Fruit fly (Drosophila melanogaster) whole organism, prepupa: ENCODE data around the gene bor.

Source experiments
- CG11294 ChIP-seq: fragments of 200-800 bp; sonication (Bioruptor generic); IDR thresholded peaks from 2 replicates; pipeline ENCODE4 v1.3.6; 2022; ENCODE audit warnings: missing biosample characterization, missing genetic modification characterization
- CG15336 ChIP-seq: fragments of 200-800 bp; sonication (Bioruptor generic); IDR thresholded peaks from 2 replicates; pipeline ENCODE4 v1.3.6; 2022; ENCODE audit warnings: missing biosample characterization, missing genetic modification characterization
- CG16779 ChIP-seq: fragments of 200-800 bp; sonication (Bioruptor generic); optimal IDR thresholded peaks from 3 replicates; lab custom pipeline; 2017; ENCODE audit warnings: missing biosample characterization, mild to moderate bottlenecking, missing genetic modification characterization
- CG3032 ChIP-seq: fragments of 200-800 bp; optimal IDR thresholded peaks from 2 replicates; lab custom pipeline; 2019; ENCODE audit warnings: missing biosample characterization, mild to moderate bottlenecking, missing genetic modification characterization, moderate library complexity
- CG32006 ChIP-seq: fragments of 200-800 bp; sonication (Bioruptor generic); optimal IDR thresholded peaks from 3 replicates; lab custom pipeline; 2017; ENCODE audit warnings: missing biosample characterization, mild to moderate bottlenecking, missing genetic modification characterization
- CG4318 ChIP-seq: fragments of 200-800 bp; sonication (Bioruptor generic); optimal IDR thresholded peaks from 3 replicates; lab custom pipeline; 2017; ENCODE audit warnings: missing biosample characterization, mild to moderate bottlenecking, missing genetic modification characterization
- CG6163 ChIP-seq: fragments of 200-800 bp; sonication (Bioruptor generic); IDR thresholded peaks from 3 replicates; pipeline ENCODE4 v1.3.6; 2022; ENCODE audit warnings: missing biosample characterization, missing genetic modification characterization
- CG6276 ChIP-seq: fragments of 200-800 bp; sonication (Bioruptor generic); optimal IDR thresholded peaks from 2 replicates; lab custom pipeline; 2017; ENCODE audit warnings: missing biosample characterization, mild to moderate bottlenecking, missing genetic modification characterization
- CG6808 ChIP-seq: fragments of 200-800 bp; sonication (Bioruptor generic); optimal IDR thresholded peaks from 3 replicates; lab custom pipeline; 2017; ENCODE audit warnings: missing biosample characterization, missing genetic modification characterization, mild to moderate bottlenecking, moderate library complexity, missing genetic modification reagents
- CG6854 ChIP-seq: fragments of 200-800 bp; sonication (Bioruptor generic); optimal IDR thresholded peaks from 2 replicates; lab custom pipeline; 2017; ENCODE audit warnings: missing biosample characterization, mild to moderate bottlenecking, missing genetic modification characterization
- CG8119 ChIP-seq: fragments of 200-800 bp; sonication (Bioruptor generic); IDR thresholded peaks from 3 replicates; pipeline ENCODE4 v1.3.6; 2022; ENCODE audit warnings: missing biosample characterization, missing genetic modification characterization
- CG9139 ChIP-seq: fragments of 200-800 bp; sonication (Bioruptor generic); optimal IDR thresholded peaks from 3 replicates; lab custom pipeline; 2017; ENCODE audit warnings: missing biosample characterization, mild to moderate bottlenecking, missing genetic modification characterization
- Eip75B ChIP-seq: fragments of 200-800 bp; sonication (Bioruptor generic); optimal IDR thresholded peaks from 3 replicates; lab custom pipeline; 2016; ENCODE audit warnings: missing biosample characterization, missing genetic modification characterization
- Eip78C ChIP-seq: fragments of 200-800 bp; sonication (Bioruptor generic); peaks from one replicate; lab custom pipeline; 2016; ENCODE audit warnings: missing biosample characterization, missing genetic modification characterization
- Eip93F ChIP-seq: fragments of 200-800 bp; sonication (Bioruptor generic); optimal IDR thresholded peaks from 2 replicates; lab custom pipeline; 2016; ENCODE audit warnings: missing biosample characterization, mild to moderate bottlenecking, missing genetic modification characterization
- Ets21C ChIP-seq: fragments of 200-800 bp; sonication (Bioruptor generic); optimal IDR thresholded peaks from 3 replicates; lab custom pipeline; 2016; ENCODE audit warnings: missing biosample characterization, missing genetic modification characterization
- Ets96B ChIP-seq: fragments of 200-800 bp; optimal IDR thresholded peaks from 2 replicates; lab custom pipeline; 2019; ENCODE audit warnings: missing biosample characterization, mild to moderate bottlenecking, missing genetic modification characterization, moderate library complexity
- Hr4 ChIP-seq: fragments of 200-800 bp; sonication (Bioruptor generic); optimal IDR thresholded peaks from 3 replicates; lab custom pipeline; 2016; ENCODE audit warnings: missing biosample characterization, missing genetic modification characterization
- Lpt ChIP-seq: fragments of 200-800 bp; sonication (Bioruptor generic); optimal IDR thresholded peaks from 3 replicates; lab custom pipeline; 2016; ENCODE audit warnings: missing biosample characterization, missing genetic modification characterization
- OdsH ChIP-seq: fragments of 200-800 bp; sonication (Bioruptor generic); optimal IDR thresholded peaks from 3 replicates; lab custom pipeline; 2016; ENCODE audit warnings: missing biosample characterization, missing genetic modification characterization
- Sox102F ChIP-seq: fragments of 200-800 bp; sonication (Bioruptor generic); optimal IDR thresholded peaks from 2 replicates; lab custom pipeline; 2016; ENCODE audit warnings: missing biosample characterization, mild to moderate bottlenecking, missing genetic modification characterization
- dac ChIP-seq: fragments of 200-800 bp; sonication (Bioruptor generic); optimal IDR thresholded peaks from 2 replicates; lab custom pipeline; 2017; ENCODE audit warnings: missing biosample characterization, mild to moderate bottlenecking, missing genetic modification characterization
- dsx ChIP-seq: fragments of 200-800 bp; optimal IDR thresholded peaks from 3 replicates; lab custom pipeline; 2019; ENCODE audit warnings: missing biosample characterization, mild to moderate bottlenecking, missing genetic modification characterization, moderate library complexity; ENCODE audit not compliant: poor library complexity, severe bottlenecking
- eg ChIP-seq: fragments of 200-800 bp; sonication (Bioruptor generic); IDR thresholded peaks from 3 replicates; pipeline ENCODE4 v1.3.6; 2022; ENCODE audit warnings: missing biosample characterization, missing genetic modification characterization
- esn ChIP-seq: fragments of 200-800 bp; sonication (Bioruptor generic); optimal IDR thresholded peaks from 2 replicates; lab custom pipeline; 2016; ENCODE audit warnings: missing biosample characterization, mild to moderate bottlenecking, missing genetic modification characterization, moderate library complexity
- fkh ChIP-seq: fragments of 200-800 bp; sonication (Bioruptor generic); optimal IDR thresholded peaks from 3 replicates; lab custom pipeline; 2017; ENCODE audit warnings: missing biosample characterization, mild to moderate bottlenecking, missing genetic modification characterization, moderate library complexity
- spab ChIP-seq: fragments of 200-800 bp; sonication (Bioruptor generic); optimal IDR thresholded peaks from 2 replicates; lab custom pipeline; 2017; ENCODE audit warnings: missing biosample characterization, mild to moderate bottlenecking, missing genetic modification characterization, missing genetic modification reagents
- ss ChIP-seq, 2 experiments: fragments of 200-800 bp; sonication (Bioruptor generic); optimal IDR thresholded peaks; 2 replicates in 1 of 2; 3 replicates in 1 of 2; lab custom pipeline; 2017 to 2018; ENCODE audit warnings: mild to moderate bottlenecking in 2 of 2, missing biosample characterization in 2 of 2, missing genetic modification characterization in 2 of 2, moderate library complexity in 1 of 2
- svp ChIP-seq: fragments of 200-800 bp; sonication (Bioruptor generic); peaks from one replicate; lab custom pipeline; 2016; ENCODE audit warnings: missing biosample characterization, missing genetic modification characterization
- topi ChIP-seq: fragments of 200-800 bp; sonication (Bioruptor generic); optimal IDR thresholded peaks from 3 replicates; lab custom pipeline; 2016; ENCODE audit warnings: missing biosample characterization, missing genetic modification characterization
- vri ChIP-seq: fragments of 200-800 bp; sonication (Bioruptor generic); optimal IDR thresholded peaks from 3 replicates; lab custom pipeline; 2016; ENCODE audit warnings: missing biosample characterization, mild to moderate bottlenecking, missing genetic modification characterization

bor gene

dm6 chr3R:16287850-16288249, 23.9 kb upstream of the bor start:
- no peak for TF ChIP-seq CG4318 (GFP tag; lab: Kevin White, UChicago)
- no peak for TF ChIP-seq CG11294 (GFP tag; lab: Robert Waterston, UW)
- TF ChIP-seq ss (GFP tag; optimal IDR thresholded peaks at IDR 0.05; lab: Kevin White, UChicago), result no peak
- TF ChIP-seq topi (GFP tag; lab: Kevin White, UChicago), result no peak
- TF ChIP-seq CG6276 (GFP tag; lab: Kevin White, UChicago), result no peak
- TF ChIP-seq CG15336, result no peak
- no peak for TF ChIP-seq Eip75B (GFP tag; lab: Kevin White, UChicago)
- no peak for TF ChIP-seq Ets96B (tag; lab: Kevin White, UChicago)
- no peak for TF ChIP-seq eg (GFP tag; lab: Robert Waterston, UW)
- TF ChIP-seq dsx, result no peak
- TF ChIP-seq Ets21C (GFP tag; lab: Kevin White, UChicago), result no peak
- no peak for TF ChIP-seq CG3032 (tag; lab: Kevin White, UChicago)
- TF ChIP-seq CG6163, result no peak
- 0 out of 3 replicates have a peak, but pooled peaks have one; percentile 18 for TF ChIP-seq CG8119
- TF ChIP-seq Eip78C (GFP tag; lab: Kevin White, UChicago), result peak; percentile 14

dm6 chr3R:16287171-16287570, 23.3 kb upstream of the bor start:
- TF ChIP-seq esn (GFP tag; lab: Kevin White, UChicago) (no peak), CG15336 (0 out of 2 replicates have a peak, but pooled peaks have one; percentile 8), spab (peak; percentile 8), CG8119 (0 out of 3 replicates have a peak, but pooled peaks have one; percentile 26), CG6808 (GFP tag; lab: Kevin White, UChicago) (peak; percentile 50), dsx (peak; percentile 38), dac (no peak), CG6854 (GFP tag; lab: Kevin White, UChicago) (peak; percentile 11), OdsH (GFP tag; lab: Kevin White, UChicago) (no peak), ss (GFP tag; optimal IDR thresholded peaks at IDR 0.05; lab: Kevin White, UChicago) (peak; percentile 7 to 26), CG16779 (no peak), Sox102F (GFP tag; lab: Kevin White, UChicago) (peak; percentile 20), Eip93F (GFP tag; lab: Kevin White, UChicago) (no peak), CG9139 (GFP tag; lab: Kevin White, UChicago) (peak; percentile 60)
- TF ChIP-seq, all 60 proteins: peak for 9

- TF ChIP-seq vri (GFP tag; lab: Kevin White, UChicago), result peak; percentile 84
- peak; percentile 48 for TF ChIP-seq Eip78C (GFP tag; lab: Kevin White, UChicago)
- TF ChIP-seq fkh (GFP tag; lab: Kevin White, UChicago), result peak; percentile 79
- peak; percentile 14 for TF ChIP-seq Hr4 (GFP tag; lab: Kevin White, UChicago)
- no peak for TF ChIP-seq Eip75B (GFP tag; lab: Kevin White, UChicago)
Observed at dm6 chr3R:16285612-16286188, 21.8 kb upstream of the bor start.

- TF ChIP-seq Eip78C (GFP tag; lab: Kevin White, UChicago) (peak; percentile 26), spab (no peak), CG4318 (GFP tag; lab: Kevin White, UChicago) (no peak), CG11294 (GFP tag; lab: Robert Waterston, UW) (no peak), vri (GFP tag; lab: Kevin White, UChicago) (peak; percentile 41), svp (GFP tag; lab: Kevin White, UChicago) (peak; percentile 99), OdsH (GFP tag; lab: Kevin White, UChicago) (no peak), Ets96B (tag; lab: Kevin White, UChicago) (no peak), eg (GFP tag; lab: Robert Waterston, UW) (0 out of 3 replicates have a peak, but pooled peaks have one; percentile 10)
Observed at dm6 chr3R:16284901-16285300, 21.0 kb upstream of the bor start.

dm6 chr3R:16284481-16284880, 20.6 kb upstream of the bor start:
- TF ChIP-seq CG32006 (GFP tag; lab: Kevin White, UChicago), result peak; percentile 55
- peak; percentile 14 for TF ChIP-seq Hr4 (GFP tag; lab: Kevin White, UChicago)
- TF ChIP-seq Lpt, result no peak
